Fruit fly (Drosophila melanogaster) whole organism, prepupa: Measurements from ENCODE around the gene CG42553.
A peak's percentile ranks its signal among the peaks of the same experiment; 100 is the strongest.

Experiments
- Blimp-1 ChIP-seq: fragments of 200-800 bp; sonication (Bioruptor generic); optimal IDR thresholded peaks from 3 replicates; lab custom pipeline; 2017; ENCODE audit warnings: missing biosample characterization, missing genetic modification characterization, mild to moderate bottlenecking, moderate library complexity, missing genetic modification reagents
- CG10669 ChIP-seq: fragments of 200-800 bp; sonication (Bioruptor generic); optimal IDR thresholded peaks from 3 replicates; lab custom pipeline; 2018; ENCODE audit warnings: missing biosample characterization, mild to moderate bottlenecking, missing genetic modification characterization, moderate library complexity
- CG11762 ChIP-seq: fragments of 200-800 bp; sonication (Bioruptor generic); optimal IDR thresholded peaks from 3 replicates; lab custom pipeline; 2016; ENCODE audit warnings: missing biosample characterization, missing genetic modification characterization; ENCODE audit not compliant: insufficient read depth
- CG11902 ChIP-seq: fragments of 200-800 bp; sonication (Bioruptor generic); optimal IDR thresholded peaks from 3 replicates; lab custom pipeline; 2016; ENCODE audit warnings: missing biosample characterization, missing genetic modification characterization
- CG15336 ChIP-seq: fragments of 200-800 bp; sonication (Bioruptor generic); IDR thresholded peaks from 2 replicates; pipeline ENCODE4 v1.3.6; 2022; ENCODE audit warnings: missing biosample characterization, missing genetic modification characterization
- CG31627 ChIP-seq: fragments of 200-800 bp; sonication (Bioruptor generic); optimal IDR thresholded peaks from 3 replicates; lab custom pipeline; 2016; ENCODE audit warnings: missing biosample characterization, missing genetic modification characterization
- CG32006 ChIP-seq: fragments of 200-800 bp; sonication (Bioruptor generic); optimal IDR thresholded peaks from 3 replicates; lab custom pipeline; 2017; ENCODE audit warnings: missing biosample characterization, mild to moderate bottlenecking, missing genetic modification characterization
- CG34406 ChIP-seq: fragments of 200-800 bp; sonication (Bioruptor generic); optimal IDR thresholded peaks from 3 replicates; lab custom pipeline; 2016; ENCODE audit warnings: missing biosample characterization, missing genetic modification characterization
- CG3919 ChIP-seq: fragments of 200-800 bp; sonication (Bioruptor generic); optimal IDR thresholded peaks from 3 replicates; lab custom pipeline; 2016; ENCODE audit warnings: missing biosample characterization, missing genetic modification characterization
- CG4318 ChIP-seq: fragments of 200-800 bp; sonication (Bioruptor generic); optimal IDR thresholded peaks from 3 replicates; lab custom pipeline; 2017; ENCODE audit warnings: missing biosample characterization, mild to moderate bottlenecking, missing genetic modification characterization
- CG6163 ChIP-seq: fragments of 200-800 bp; sonication (Bioruptor generic); IDR thresholded peaks from 3 replicates; pipeline ENCODE4 v1.3.6; 2022; ENCODE audit warnings: missing biosample characterization, missing genetic modification characterization
- CG6276 ChIP-seq: fragments of 200-800 bp; sonication (Bioruptor generic); optimal IDR thresholded peaks from 2 replicates; lab custom pipeline; 2017; ENCODE audit warnings: missing biosample characterization, mild to moderate bottlenecking, missing genetic modification characterization
- CG6792 ChIP-seq: fragments of 200-800 bp; sonication (Bioruptor generic); optimal IDR thresholded peaks from 3 replicates; lab custom pipeline; 2016; ENCODE audit warnings: missing biosample characterization, missing genetic modification characterization
- CG6808 ChIP-seq: fragments of 200-800 bp; sonication (Bioruptor generic); optimal IDR thresholded peaks from 3 replicates; lab custom pipeline; 2017; ENCODE audit warnings: missing biosample characterization, missing genetic modification characterization, mild to moderate bottlenecking, moderate library complexity, missing genetic modification reagents
- CG6854 ChIP-seq: fragments of 200-800 bp; sonication (Bioruptor generic); optimal IDR thresholded peaks from 2 replicates; lab custom pipeline; 2017; ENCODE audit warnings: missing biosample characterization, mild to moderate bottlenecking, missing genetic modification characterization
- CG8119 ChIP-seq: fragments of 200-800 bp; sonication (Bioruptor generic); IDR thresholded peaks from 3 replicates; pipeline ENCODE4 v1.3.6; 2022; ENCODE audit warnings: missing biosample characterization, missing genetic modification characterization
- CG8319 ChIP-seq: fragments of 200-800 bp; sonication (Bioruptor generic); optimal IDR thresholded peaks from 3 replicates; lab custom pipeline; 2016; ENCODE audit warnings: missing biosample characterization, missing genetic modification characterization
- CG8632 ChIP-seq: fragments of 200-800 bp; sonication (Bioruptor generic); optimal IDR thresholded peaks from 3 replicates; lab custom pipeline; 2016; ENCODE audit warnings: missing biosample characterization, missing genetic modification characterization
- CG9139 ChIP-seq: fragments of 200-800 bp; sonication (Bioruptor generic); optimal IDR thresholded peaks from 3 replicates; lab custom pipeline; 2017; ENCODE audit warnings: missing biosample characterization, mild to moderate bottlenecking, missing genetic modification characterization
- Eip75B ChIP-seq: fragments of 200-800 bp; sonication (Bioruptor generic); optimal IDR thresholded peaks from 3 replicates; lab custom pipeline; 2016; ENCODE audit warnings: missing biosample characterization, missing genetic modification characterization
- Eip78C ChIP-seq: fragments of 200-800 bp; sonication (Bioruptor generic); peaks from one replicate; lab custom pipeline; 2016; ENCODE audit warnings: missing biosample characterization, missing genetic modification characterization
- Ets21C ChIP-seq: fragments of 200-800 bp; sonication (Bioruptor generic); optimal IDR thresholded peaks from 3 replicates; lab custom pipeline; 2016; ENCODE audit warnings: missing biosample characterization, missing genetic modification characterization
- Ets96B ChIP-seq: fragments of 200-800 bp; optimal IDR thresholded peaks from 2 replicates; lab custom pipeline; 2019; ENCODE audit warnings: missing biosample characterization, mild to moderate bottlenecking, missing genetic modification characterization, moderate library complexity
- Gug ChIP-seq: fragments of 200-800 bp; sonication (Bioruptor generic); IDR thresholded peaks from 2 replicates; pipeline ENCODE4 v1.3.6; 2022; ENCODE audit warnings: missing biosample characterization, missing genetic modification characterization
- Hr38 ChIP-seq: sonication (Bioruptor generic); optimal IDR thresholded peaks from 2 replicates; lab custom pipeline; 2016; ENCODE audit warnings: missing biosample characterization, missing genetic modification characterization
- Hr39 ChIP-seq: fragments of 200-800 bp; sonication (Bioruptor generic); optimal IDR thresholded peaks from 2 replicates; lab custom pipeline; 2016; ENCODE audit warnings: missing biosample characterization, missing genetic modification characterization
- Hr4 ChIP-seq: fragments of 200-800 bp; sonication (Bioruptor generic); optimal IDR thresholded peaks from 3 replicates; lab custom pipeline; 2016; ENCODE audit warnings: missing biosample characterization, missing genetic modification characterization
- Lpt ChIP-seq: fragments of 200-800 bp; sonication (Bioruptor generic); optimal IDR thresholded peaks from 3 replicates; lab custom pipeline; 2016; ENCODE audit warnings: missing biosample characterization, missing genetic modification characterization
- OdsH ChIP-seq: fragments of 200-800 bp; sonication (Bioruptor generic); optimal IDR thresholded peaks from 3 replicates; lab custom pipeline; 2016; ENCODE audit warnings: missing biosample characterization, missing genetic modification characterization
- Sox102F ChIP-seq: fragments of 200-800 bp; sonication (Bioruptor generic); optimal IDR thresholded peaks from 2 replicates; lab custom pipeline; 2016; ENCODE audit warnings: missing biosample characterization, mild to moderate bottlenecking, missing genetic modification characterization
- Sox14 ChIP-seq: fragments of 200-800 bp; sonication (Bioruptor generic); optimal IDR thresholded peaks from 3 replicates; lab custom pipeline; 2016; ENCODE audit warnings: missing biosample characterization, missing genetic modification characterization
- Sox15 ChIP-seq: fragments of 200-800 bp; sonication (Bioruptor generic); optimal IDR thresholded peaks from 3 replicates; lab custom pipeline; 2016; ENCODE audit warnings: missing biosample characterization, missing genetic modification characterization
- acj6 ChIP-seq: fragments of 200-800 bp; sonication (Bioruptor generic); optimal IDR thresholded peaks from 3 replicates; lab custom pipeline; 2016; ENCODE audit warnings: missing biosample characterization, missing genetic modification characterization
- cyc ChIP-seq: fragments of 200-800 bp; sonication (Bioruptor generic); optimal IDR thresholded peaks from 3 replicates; lab custom pipeline; 2016; ENCODE audit warnings: missing biosample characterization, missing genetic modification characterization
- dac ChIP-seq: fragments of 200-800 bp; sonication (Bioruptor generic); optimal IDR thresholded peaks from 2 replicates; lab custom pipeline; 2017; ENCODE audit warnings: missing biosample characterization, mild to moderate bottlenecking, missing genetic modification characterization
- dsx ChIP-seq: fragments of 200-800 bp; optimal IDR thresholded peaks from 3 replicates; lab custom pipeline; 2019; ENCODE audit warnings: missing biosample characterization, mild to moderate bottlenecking, missing genetic modification characterization, moderate library complexity; ENCODE audit not compliant: poor library complexity, severe bottlenecking
- esn ChIP-seq: fragments of 200-800 bp; sonication (Bioruptor generic); optimal IDR thresholded peaks from 2 replicates; lab custom pipeline; 2016; ENCODE audit warnings: missing biosample characterization, mild to moderate bottlenecking, missing genetic modification characterization, moderate library complexity
- fd85E ChIP-seq: fragments of 200-800 bp; sonication (Bioruptor generic); optimal IDR thresholded peaks from 3 replicates; lab custom pipeline; 2016; ENCODE audit warnings: missing biosample characterization, missing genetic modification characterization
- lz ChIP-seq: fragments of 200-800 bp; sonication (Bioruptor generic); optimal IDR thresholded peaks from 3 replicates; lab custom pipeline; 2016; ENCODE audit warnings: missing biosample characterization, missing genetic modification characterization
- net ChIP-seq: fragments of 200-800 bp; sonication (Bioruptor generic); optimal IDR thresholded peaks from 3 replicates; lab custom pipeline; 2016; ENCODE audit warnings: missing biosample characterization, missing genetic modification characterization
- pdm3 ChIP-seq: fragments of 200-800 bp; sonication (Bioruptor generic); optimal IDR thresholded peaks from 3 replicates; lab custom pipeline; 2016; ENCODE audit warnings: missing biosample characterization, missing genetic modification characterization
- spab ChIP-seq: fragments of 200-800 bp; sonication (Bioruptor generic); optimal IDR thresholded peaks from 2 replicates; lab custom pipeline; 2017; ENCODE audit warnings: missing biosample characterization, mild to moderate bottlenecking, missing genetic modification characterization, missing genetic modification reagents
- ss ChIP-seq, 2 experiments: fragments of 200-800 bp; sonication (Bioruptor generic); optimal IDR thresholded peaks; 2 replicates in 1 of 2; 3 replicates in 1 of 2; lab custom pipeline; 2017 to 2018; ENCODE audit warnings: mild to moderate bottlenecking in 2 of 2, missing biosample characterization in 2 of 2, missing genetic modification characterization in 2 of 2, moderate library complexity in 1 of 2
- svp ChIP-seq: fragments of 200-800 bp; sonication (Bioruptor generic); peaks from one replicate; lab custom pipeline; 2016; ENCODE audit warnings: missing biosample characterization, missing genetic modification characterization
- vri ChIP-seq: fragments of 200-800 bp; sonication (Bioruptor generic); optimal IDR thresholded peaks from 3 replicates; lab custom pipeline; 2016; ENCODE audit warnings: missing biosample characterization, mild to moderate bottlenecking, missing genetic modification characterization

Gene CG42553

DNA sequence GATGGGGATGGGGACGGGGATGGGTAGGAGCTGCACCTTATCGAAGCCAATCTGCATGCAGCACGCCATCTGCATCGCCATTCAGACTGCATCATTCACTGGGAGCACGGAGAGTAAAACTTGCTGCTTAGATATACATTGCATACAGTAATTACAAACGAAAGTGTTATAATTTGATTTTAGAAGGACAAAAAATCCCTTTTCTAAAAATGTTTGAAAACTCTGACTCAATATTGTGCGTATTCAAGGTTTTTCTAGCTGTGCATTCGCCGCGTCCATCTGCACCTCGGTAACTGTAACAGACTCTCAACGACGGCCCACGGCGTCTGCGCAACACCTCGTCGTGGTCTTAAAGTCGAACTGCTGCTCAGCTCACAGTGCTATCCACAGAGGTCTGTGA, 46.3 kb upstream of the CG42553 start (continued):
- TF ChIP-seq acj6 = peak; percentile 60

DNA sequence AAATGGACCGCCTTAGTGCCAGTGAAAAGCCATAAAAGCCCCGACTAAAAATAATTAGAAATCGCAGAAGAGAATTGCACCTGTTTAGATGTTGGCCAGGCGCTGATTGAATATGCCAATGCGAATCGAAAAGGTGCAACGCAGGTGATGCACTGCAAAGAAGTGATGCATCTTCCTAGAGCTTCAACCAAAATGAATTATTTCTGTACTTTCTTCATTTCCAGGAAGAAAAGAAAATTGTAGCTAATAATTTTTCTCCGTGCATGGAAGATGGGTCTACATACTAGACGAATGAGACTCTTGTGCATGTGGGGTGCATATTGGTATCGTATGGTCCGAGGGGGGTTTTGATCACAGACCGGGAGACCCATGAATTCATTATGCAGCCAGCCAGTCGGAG, 44.9 kb upstream of the CG42553 start:
- TF ChIP-seq CG6854 (GFP tag; lab: Kevin White, UChicago) (no peak), CG6163 (0 out of 3 replicates have a peak, but pooled peaks have one; percentile 32), OdsH (GFP tag; lab: Kevin White, UChicago) (peak; percentile 18), Hr4 (GFP tag; lab: Kevin White, UChicago) (peak; percentile 56), Eip75B (no peak), CG9139 (GFP tag; lab: Kevin White, UChicago) (no peak), Hr38 (GFP tag; lab: Kevin White, UChicago) (no peak), Sox14 (GFP tag; lab: Kevin White, UChicago) (peak; percentile 1), Ets96B (tag; lab: Kevin White, UChicago) (no peak), svp (GFP tag; lab: Kevin White, UChicago) (peak; percentile 21), Eip78C (GFP tag; lab: Kevin White, UChicago) (peak; percentile 29), CG6792 (no peak), acj6 (peak; percentile 1), dac (peak; percentile 3), lz (no peak), CG32006 (peak; percentile 63), dsx (GFP tag; lab: Kevin White, UChicago) (no peak), CG6276 (peak; percentile 18), CG34406 (GFP tag; lab: Kevin White, UChicago) (no peak), CG8119 (GFP tag; lab: Robert Waterston, UW) (peak; percentile 35; the same call in 1 of the 3 replicates), spab (GFP tag; lab: Kevin White, UChicago) (no peak), ss (GFP tag; optimal IDR thresholded peaks at IDR 0.05; lab: Kevin White, UChicago) (no peak), Blimp-1 (no peak), Lpt (peak; percentile 25), vri (GFP tag; lab: Kevin White, UChicago) (no peak), Sox15 (GFP tag; lab: Kevin White, UChicago) (no peak), CG11762 (GFP tag; lab: Kevin White, UChicago) (no peak), CG11902 (no peak), CG10669 (GFP tag; lab: Kevin White, UChicago) (no peak), CG4318 (GFP tag; lab: Kevin White, UChicago) (peak; percentile 20), CG6808 (GFP tag; lab: Kevin White, UChicago) (no peak), CG15336 (GFP tag; lab: Robert Waterston, UW) (0 out of 2 replicates have a peak, but pooled peaks have one; percentile 28), CG31627 (GFP tag; lab: Kevin White, UChicago) (no peak), Gug (GFP tag; lab: Robert Waterston, UW) (no peak), cyc (no peak), CG8632 (GFP tag; lab: Kevin White, UChicago) (no peak), fd85E (GFP tag; lab: Kevin White, UChicago) (no peak)

DNA sequence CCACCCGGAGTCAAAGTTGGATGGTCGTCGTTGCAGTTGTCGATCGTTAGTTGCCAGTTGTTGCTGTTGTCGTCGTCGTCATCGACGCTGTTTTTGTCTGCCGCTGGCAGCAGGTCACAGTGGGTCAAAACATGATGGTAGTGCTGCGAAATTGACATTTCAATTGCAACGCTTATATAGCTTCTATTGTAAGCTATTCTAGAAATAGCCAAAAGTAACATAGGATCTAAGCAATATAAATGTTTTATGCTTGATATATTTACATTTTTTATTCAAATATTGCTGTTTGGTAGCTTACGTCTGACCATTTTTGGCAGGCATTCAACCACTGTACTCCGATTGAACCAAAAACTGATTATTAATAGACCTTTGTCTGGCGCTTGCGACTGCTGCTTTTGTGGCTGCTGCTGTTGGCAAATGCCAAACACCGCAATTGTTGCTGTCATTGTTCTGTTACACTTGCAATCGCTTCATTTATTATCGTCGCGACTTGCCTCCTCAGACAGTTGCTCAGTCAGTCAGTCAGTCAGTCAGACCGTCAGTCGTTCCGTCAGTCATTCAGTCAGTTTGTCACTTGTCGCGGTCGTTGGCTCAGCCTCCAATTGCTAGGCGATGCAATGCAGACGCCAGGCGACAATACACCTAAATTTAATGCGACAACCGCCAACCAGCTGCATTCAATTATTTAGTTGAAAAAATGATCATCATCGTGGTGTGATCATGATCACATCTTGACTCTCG, 42.5 kb upstream of the CG42553 start:
- TF ChIP-seq CG11762 (GFP tag; lab: Kevin White, UChicago) = peak; percentile 62
- peak; percentile 67 for TF ChIP-seq Eip75B
- TF ChIP-seq CG31627 (GFP tag; lab: Kevin White, UChicago) = peak; percentile 61
- TF ChIP-seq CG11902 = peak; percentile 7
- peak; percentile 73 for TF ChIP-seq CG3919 (GFP tag; lab: Kevin White, UChicago)
- peak; percentile 39 for TF ChIP-seq CG6854 (GFP tag; lab: Kevin White, UChicago)
- TF ChIP-seq CG6808 (GFP tag; lab: Kevin White, UChicago) = peak; percentile 36
- TF ChIP-seq CG10669 (GFP tag; lab: Kevin White, UChicago) = peak; percentile 49
- peak; percentile 39 for TF ChIP-seq spab (GFP tag; lab: Kevin White, UChicago)
- peak; percentile 52 for TF ChIP-seq Ets21C (GFP tag; lab: Kevin White, UChicago)
- peak; percentile 69 for TF ChIP-seq esn (GFP tag; lab: Kevin White, UChicago)
- TF ChIP-seq Hr38 (GFP tag; lab: Kevin White, UChicago) = peak; percentile 39
- TF ChIP-seq Blimp-1 = no peak
- peak; percentile 41 for TF ChIP-seq CG8632 (GFP tag; lab: Kevin White, UChicago)
- TF ChIP-seq Hr4 (GFP tag; lab: Kevin White, UChicago) = peak; percentile 83
- peak; percentile 65 for TF ChIP-seq Sox102F
- peak; percentile 18 for TF ChIP-seq Lpt
- TF ChIP-seq dsx (GFP tag; lab: Kevin White, UChicago) = peak; percentile 9
- peak; percentile 55 for TF ChIP-seq Hr39 (GFP tag; lab: Kevin White, UChicago)
- TF ChIP-seq net (GFP tag; lab: Kevin White, UChicago) = peak; percentile 81
- TF ChIP-seq CG8319 (GFP tag; lab: Kevin White, UChicago) = peak; percentile 17
- peak; percentile 80 for TF ChIP-seq CG32006
- TF ChIP-seq Sox14 (GFP tag; lab: Kevin White, UChicago) = peak; percentile 85
- TF ChIP-seq fd85E (GFP tag; lab: Kevin White, UChicago) = no peak
- TF ChIP-seq pdm3 (GFP tag; lab: Kevin White, UChicago) = peak; percentile 76
- TF ChIP-seq svp (GFP tag; lab: Kevin White, UChicago) = peak; percentile 93
